Fruit fly (Drosophila melanogaster) whole organism, prepupa: Measurements from ENCODE around the gene CG4768.

Experiments used
- CG8119 ChIP-seq: fragments of 200-800 bp; sonication (Bioruptor generic); IDR thresholded peaks from 3 replicates; pipeline ENCODE4 v1.3.6; 2022; ENCODE audit warnings: missing biosample characterization, missing genetic modification characterization
- CG8319 ChIP-seq: fragments of 200-800 bp; sonication (Bioruptor generic); optimal IDR thresholded peaks from 3 replicates; lab custom pipeline; 2016; ENCODE audit warnings: missing biosample characterization, missing genetic modification characterization

DNA sequence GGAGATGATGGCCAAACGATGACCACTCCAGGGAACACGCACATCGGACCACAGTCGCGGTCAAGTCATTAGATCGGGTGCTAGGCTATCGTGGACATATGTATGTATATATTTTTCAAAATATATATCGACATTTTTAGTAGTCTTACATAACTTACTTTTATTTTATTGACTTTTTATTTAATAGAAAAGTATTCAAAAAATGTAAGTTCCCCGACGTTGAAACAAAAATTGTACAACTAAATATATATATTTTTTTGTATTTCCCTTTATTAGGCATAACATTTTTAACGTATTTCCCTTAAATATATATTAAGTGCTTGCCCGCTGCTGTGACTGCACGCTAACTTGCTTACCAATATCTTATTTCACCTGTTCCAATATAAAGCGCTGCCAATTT, 23.2 kb downstream of the CG4768 start:
- peak; percentile 72 for TF ChIP-seq CG8119 (GFP tag; lab: Robert Waterston, UW)
- no peak for TF ChIP-seq CG8319 (GFP tag; lab: Kevin White, UChicago)
